Worm (Caenorhabditis elegans) whole organism, midembryonic: ENCODE measurements around the gene F35E8.6.

Experiments
- T22C8.4 ChIP-seq: fragments of 200-800 bp; sonication (Bioruptor generic); IDR thresholded peaks from 2 replicates; pipeline ENCODE4 v1.3.6; 2022; ENCODE audit warnings: missing genetic modification characterization, missing compliant biosample characterization
- cog-1 ChIP-seq: sonication (generic microtip); optimal IDR thresholded peaks from 2 replicates; lab custom pipeline; 2016; ENCODE audit warnings: missing genetic modification characterization, missing compliant biosample characterization
- flt-1 ChIP-seq: fragments of 200-800 bp; sonication (Bioruptor generic); IDR thresholded peaks from 2 replicates; pipeline ENCODE4 v1.3.6; 2022; ENCODE audit warnings: missing genetic modification characterization, missing compliant biosample characterization
- ztf-23 ChIP-seq: fragments of 200-800 bp; sonication (Bioruptor generic); IDR thresholded peaks from 2 replicates; pipeline ENCODE4 v1.3.6; 2022; ENCODE audit warnings: missing genetic modification reagents, missing genetic modification characterization, missing compliant biosample characterization
- ztf-29 ChIP-seq: fragments of 200-800 bp; sonication (Bioruptor generic); IDR thresholded peaks from 2 replicates; pipeline ENCODE4 v1.3.6; 2022; ENCODE audit warnings: missing genetic modification reagents, missing genetic modification characterization, missing compliant biosample characterization

DNA sequence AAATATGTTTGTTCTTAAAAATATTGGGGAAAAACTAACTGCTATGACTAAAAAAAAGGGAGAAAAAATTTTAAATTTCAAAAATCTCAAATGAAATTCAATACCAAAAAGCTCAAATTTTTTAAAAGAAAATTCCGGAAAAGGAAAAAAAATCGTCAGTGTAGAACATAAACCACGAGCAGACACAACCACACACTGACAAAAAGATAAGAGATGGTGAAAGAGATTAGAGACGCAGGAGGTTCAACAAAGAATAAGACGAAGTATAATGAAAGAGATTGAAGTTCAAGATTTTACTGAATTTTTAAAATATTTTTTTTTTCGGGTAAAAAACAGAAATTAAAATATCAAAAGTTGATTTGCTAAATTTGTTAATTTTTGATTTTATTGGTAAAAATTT lies 31.9 kb upstream of the F35E8.6 start:
- TF ChIP-seq ztf-23 (GFP tag; lab: Robert Waterston, UW) = no peak
- no peak for TF ChIP-seq cog-1 (tag; lab: Kevin White, UChicago)
- TF ChIP-seq ztf-29 (GFP tag; lab: Robert Waterston, UW) = no peak
- TF ChIP-seq T22C8.4 (GFP tag; lab: Robert Waterston, UW) = no peak
- no peak for TF ChIP-seq flt-1 (GFP tag; lab: Robert Waterston, UW)
